Worm (Caenorhabditis elegans) whole organism, L1 larva: ENCODE measurements around the gene wht-3.
A peak's percentile ranks its signal among the peaks of the same experiment; 100 is the strongest.

Experiments
- ama-1 ChIP-seq: fragments of 150-350 bp; optimal IDR thresholded peaks from 2 replicates; lab custom pipeline; 2014
- skn-1 ChIP-seq: fragments of 150-350 bp; optimal IDR thresholded peaks from 2 replicates; lab custom pipeline; 2014; ENCODE audit warnings: missing biosample characterization, missing genetic modification characterization
- ztf-11 ChIP-seq, 2 experiments: sonication (generic microtip); optimal IDR thresholded peaks; 2 replicates each; lab custom pipeline; 2016 to 2017; ENCODE audit warnings: missing genetic modification characterization in 2 of 2, missing biosample characterization in 1 of 2, missing compliant biosample characterization in 1 of 2

- TF ChIP-seq ztf-11 (tag; optimal IDR thresholded peaks at IDR 0.05; lab: Kevin White, UChicago) (peak in 1 of 2 experiments; percentile 31), ama-1 (lab: Kevin White, UChicago) (peak; percentile 45), skn-1 (tag; lab: Kevin White, UChicago) (peak; percentile 95)
These were observed 42.3 kb upstream of the wht-3 start, which contains the start of gene xbp-1 for ce11 chrIII:4193659-4194103.
